Fruit fly (Drosophila melanogaster): ENCODE measurements around the gene CG8560.

The CG8560 gene

dm6 chr3L:7434198-7434597 lies 30.2 kb upstream of the CG8560 start:
- TF ChIP-seq CG9948 (tag; optimal IDR thresholded peaks at IDR 0.05), result no peak
- no peak for TF ChIP-seq Snoo (tag; optimal IDR thresholded peaks at IDR 0.05)
- no peak for TF ChIP-seq D1 (tag; optimal IDR thresholded peaks at IDR 0.05)
- TF ChIP-seq EcR (GFP tag; optimal IDR thresholded peaks at IDR 0.05), result no peak
- TF ChIP-seq Ets98B (GFP tag; IDR thresholded peaks at IDR 0.05), result no peak
- TF ChIP-seq CG14655 (GFP tag; optimal IDR thresholded peaks at IDR 0.05), result no peak
- TF ChIP-seq CG17806 (tag; optimal IDR thresholded peaks at IDR 0.05), result no peak
- no peak for TF ChIP-seq gl (tag; optimal IDR thresholded peaks at IDR 0.05)
- TF ChIP-seq CG8301 (tag; optimal IDR thresholded peaks at IDR 0.05), result no peak
- no peak for TF ChIP-seq fd96Ca (GFP tag; IDR thresholded peaks at IDR 0.05)

DNA sequence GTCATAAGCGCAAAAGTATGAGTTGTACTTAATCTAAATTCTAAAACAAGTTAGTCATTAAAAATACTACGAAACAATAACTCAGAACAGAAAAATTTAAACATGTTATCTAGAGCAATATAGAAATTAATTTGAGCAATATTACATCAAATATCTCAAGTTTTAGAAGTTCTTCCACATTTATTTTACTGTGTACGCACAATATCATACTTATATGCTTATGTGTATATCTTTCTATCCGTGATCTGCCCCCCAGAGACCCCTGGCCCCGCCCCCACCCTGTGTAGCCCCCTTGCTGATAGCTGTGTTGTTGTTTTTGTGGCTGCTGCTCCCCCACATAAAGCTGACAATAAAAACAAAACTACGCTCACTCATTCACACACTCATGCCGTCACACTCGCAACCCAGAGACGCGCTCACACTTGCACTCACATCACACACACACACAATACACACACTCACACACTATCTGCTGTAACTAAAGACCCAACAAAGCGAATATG lies 29.4 kb upstream of the CG8560 start:
- TF ChIP-seq CG8301 (tag; optimal IDR thresholded peaks at IDR 0.05) (peak; percentile 34), Pif1B (GFP tag; optimal IDR thresholded peaks at IDR 0.05) (no peak), CG8159 (tag; optimal IDR thresholded peaks at IDR 0.05) (peak; percentile 39), CG32121 (GFP tag; IDR thresholded peaks at IDR 0.05) (peak; percentile 74; the same call in 1 of the 2 replicates), CG13204 (GFP tag; optimal IDR thresholded peaks at IDR 0.05) (peak; percentile 28), CG4496 (GFP tag; IDR thresholded peaks at IDR 0.05) (peak; percentile 79), Pif1A (GFP tag; optimal IDR thresholded peaks at IDR 0.05) (no peak), CG12605 (GFP tag; IDR thresholded peaks at IDR 0.05) (peak; percentile 74), CG14655 (GFP tag; optimal IDR thresholded peaks at IDR 0.05) (peak; percentile 56), CG9948 (tag; optimal IDR thresholded peaks at IDR 0.05) (peak; percentile 56), Ets98B (GFP tag; IDR thresholded peaks at IDR 0.05) (peak; percentile 65), CG34367 (tag; optimal IDR thresholded peaks at IDR 0.05) (peak; percentile 42), EcR (GFP tag; optimal IDR thresholded peaks at IDR 0.05) (peak; percentile 76), CG10348 (GFP tag; IDR thresholded peaks at IDR 0.05) (no peak), fd96Ca (GFP tag; IDR thresholded peaks at IDR 0.05) (peak; percentile 66; the same call in 2 of the 3 replicates), CG15710 (tag; optimal IDR thresholded peaks at IDR 0.05) (peak; percentile 9), D1 (tag; optimal IDR thresholded peaks at IDR 0.05) (peak; percentile 27), Snoo (tag; optimal IDR thresholded peaks at IDR 0.05) (no peak), rn (GFP tag; IDR thresholded peaks at IDR 0.05) (peak; percentile 50; the same call in 1 of the 2 replicates), gl (tag; optimal IDR thresholded peaks at IDR 0.05) (peak; percentile 64), CG17806 (tag; optimal IDR thresholded peaks at IDR 0.05) (peak; percentile 33)

dm6 chr3L:7432811-7433324 lies 28.9 kb upstream of the CG8560 start:
- TF ChIP-seq EcR (GFP tag; optimal IDR thresholded peaks at IDR 0.05) (no peak), fd96Ca (GFP tag; IDR thresholded peaks at IDR 0.05) (no peak), D1 (tag; optimal IDR thresholded peaks at IDR 0.05) (no peak), CG13204 (GFP tag; optimal IDR thresholded peaks at IDR 0.05) (no peak), Pif1A (GFP tag; optimal IDR thresholded peaks at IDR 0.05) (no peak), CG4496 (GFP tag; IDR thresholded peaks at IDR 0.05) (no peak), CG32121 (GFP tag; IDR thresholded peaks at IDR 0.05) (no peak), CG12605 (GFP tag; IDR thresholded peaks at IDR 0.05) (no peak)

- TF ChIP-seq CG17806 (tag; optimal IDR thresholded peaks at IDR 0.05) (no peak), Ets98B (GFP tag; IDR thresholded peaks at IDR 0.05) (no peak), CG9948 (tag; optimal IDR thresholded peaks at IDR 0.05) (no peak)
These were observed 28.3 kb upstream of the CG8560 start for dm6 chr3L:7432265-7432664.

DNA sequence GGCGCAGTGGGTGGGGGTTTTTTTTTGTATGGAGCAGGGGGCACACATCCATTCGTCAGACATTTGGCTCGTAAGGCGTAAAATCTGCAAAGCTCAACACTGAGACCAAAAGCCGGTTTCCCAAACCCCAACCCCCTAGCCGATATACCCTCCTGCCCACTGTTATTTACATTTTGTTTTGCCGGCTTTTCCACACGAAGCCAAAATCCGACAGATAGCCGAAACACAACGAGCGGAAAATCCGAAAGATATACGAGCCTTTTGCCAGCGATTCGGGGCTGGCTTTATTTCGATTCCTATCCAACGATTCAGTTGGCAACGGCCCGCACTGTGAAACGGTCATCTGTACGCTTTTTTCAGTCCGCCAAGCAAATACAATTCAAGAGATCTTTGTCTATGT lies 19.5 kb upstream of the CG8560 start, which contains the start of gene CG42458:
CG42458 (plus strand) TSS at position 311 of the 400 bp plus-strand sequence.
- TF ChIP-seq Ets98B (GFP tag; IDR thresholded peaks at IDR 0.05), result 0 out of 2 replicates have a peak, but pooled peaks have one; percentile 37
- peak; percentile 64; the same call in 1 of the 3 replicates for TF ChIP-seq CG4496 (GFP tag; IDR thresholded peaks at IDR 0.05)
- no peak for TF ChIP-seq CG8159 (tag; optimal IDR thresholded peaks at IDR 0.05)

- TF ChIP-seq D1 (tag; optimal IDR thresholded peaks at IDR 0.05), result no peak
- TF ChIP-seq CG34367 (tag; optimal IDR thresholded peaks at IDR 0.05), result no peak
- TF ChIP-seq CG4496 (GFP tag; IDR thresholded peaks at IDR 0.05), result no peak
- TF ChIP-seq CG10348 (GFP tag; IDR thresholded peaks at IDR 0.05), result no peak
- TF ChIP-seq Pif1A (GFP tag; optimal IDR thresholded peaks at IDR 0.05), result no peak
- no peak for TF ChIP-seq CG12605 (GFP tag; IDR thresholded peaks at IDR 0.05)
- TF ChIP-seq CG13204 (GFP tag; optimal IDR thresholded peaks at IDR 0.05), result no peak
- no peak for TF ChIP-seq Snoo (tag; optimal IDR thresholded peaks at IDR 0.05)
- TF ChIP-seq gl (tag; optimal IDR thresholded peaks at IDR 0.05), result no peak
These were observed 18.6 kb upstream of the CG8560 start for dm6 chr3L:7422578-7422977.

DNA sequence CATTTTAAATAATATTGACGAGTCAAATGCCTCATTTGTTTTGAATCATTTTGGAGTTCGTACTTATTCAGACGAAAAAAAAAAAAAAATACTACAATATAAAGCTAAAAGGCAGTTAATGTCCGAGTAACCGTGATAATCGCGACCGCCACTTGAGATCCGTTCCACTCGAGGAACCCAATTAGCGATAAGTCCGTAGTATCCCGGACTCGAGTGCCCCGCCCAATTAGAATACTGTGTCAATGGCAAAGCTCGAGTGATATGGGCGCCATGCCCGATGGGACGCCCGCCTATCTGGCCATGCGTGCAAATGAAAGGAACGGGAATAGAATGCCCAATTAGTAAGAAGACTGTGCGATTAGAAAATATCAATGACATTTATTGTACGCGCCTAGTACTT lies 2.0 kb downstream of the CG8560 start:
- TF ChIP-seq CG12605 (GFP tag; IDR thresholded peaks at IDR 0.05) (no peak), CG32121 (GFP tag; IDR thresholded peaks at IDR 0.05) (no peak), CG9948 (tag; optimal IDR thresholded peaks at IDR 0.05) (no peak), Snoo (tag; optimal IDR thresholded peaks at IDR 0.05) (no peak), CG34367 (tag; optimal IDR thresholded peaks at IDR 0.05) (no peak), gl (tag; optimal IDR thresholded peaks at IDR 0.05) (no peak), rn (GFP tag; IDR thresholded peaks at IDR 0.05) (no peak), CG8159 (tag; optimal IDR thresholded peaks at IDR 0.05) (no peak), Ets98B (GFP tag; IDR thresholded peaks at IDR 0.05) (no peak), fd96Ca (GFP tag; IDR thresholded peaks at IDR 0.05) (no peak), Pif1B (GFP tag; optimal IDR thresholded peaks at IDR 0.05) (no peak)

Data from whole organism, pupa.